Worm (Caenorhabditis elegans) whole organism, L4 larva: ENCODE results near the gene bath-27.

Experiments used
- R02D3.7 ChIP-seq: fragments of 150-350 bp; sonication (generic microtip); optimal IDR thresholded peaks from 3 replicates; lab custom pipeline; 2014; ENCODE audit warnings: missing biosample characterization, missing genetic modification characterization
- daf-8 ChIP-seq: fragments of 200-800 bp; sonication (Bioruptor generic); IDR thresholded peaks from 2 replicates; pipeline ENCODE4 v1.3.6; 2022; ENCODE audit warnings: missing genetic modification characterization, missing compliant biosample characterization

- TF ChIP-seq daf-8 (no peak), R02D3.7 (no peak)
Observed at ce11 chrII:3347940-3348610, 10.9 kb upstream of the bath-27 start, which contains the start of the genes F14D2.14 and bath-29.
